Worm (Caenorhabditis elegans) whole organism, late embryonic: ENCODE results near the gene gcy-25.
A peak's percentile ranks its signal among the peaks of the same experiment; 100 is the strongest.

ENCODE experiments used
- C08G9.2 ChIP-seq: sonication (generic microtip); optimal IDR thresholded peaks from 2 replicates; lab custom pipeline; 2016; ENCODE audit warnings: mild to moderate bottlenecking, missing genetic modification characterization, moderate library complexity, missing compliant biosample characterization
- F13H6.1 ChIP-seq: sonication (generic microtip); optimal IDR thresholded peaks from 2 replicates; lab custom pipeline; 2016; ENCODE audit warnings: missing genetic modification characterization, missing compliant biosample characterization
- K02D7.2 ChIP-seq: sonication (generic microtip); optimal IDR thresholded peaks from 2 replicates; lab custom pipeline; 2017; ENCODE audit warnings: mild to moderate bottlenecking, missing genetic modification characterization, missing compliant biosample characterization
- T23F11.4 ChIP-seq: fragments of 200-800 bp; sonication (Bioruptor generic); optimal IDR thresholded peaks from 2 replicates; lab custom pipeline; 2018; ENCODE audit warnings: mild to moderate bottlenecking, missing genetic modification characterization, missing compliant biosample characterization
- Y22D7AL.16 ChIP-seq: sonication (generic microtip); optimal IDR thresholded peaks from 2 replicates; lab custom pipeline; 2016; ENCODE audit warnings: missing genetic modification characterization, missing compliant biosample characterization
- ahr-1 ChIP-seq: sonication (generic microtip); optimal IDR thresholded peaks from 2 replicates; lab custom pipeline; 2016; ENCODE audit warnings: missing genetic modification characterization, missing compliant biosample characterization
- ceh-19 ChIP-seq: fragments of 200-800 bp; sonication (Bioruptor generic); optimal IDR thresholded peaks from 2 replicates; lab custom pipeline; 2018; ENCODE audit warnings: mild to moderate bottlenecking, missing genetic modification characterization, missing compliant biosample characterization
- ceh-2 ChIP-seq: sonication (generic microtip); optimal IDR thresholded peaks from 2 replicates; lab custom pipeline; 2016; ENCODE audit warnings: missing genotype, missing genetic modification characterization, missing compliant biosample characterization
- ceh-22 ChIP-seq: sonication (generic microtip); optimal IDR thresholded peaks from 2 replicates; lab custom pipeline; 2017; ENCODE audit warnings: missing biosample characterization, missing genetic modification characterization
- ceh-24 ChIP-seq: sonication (generic microtip); optimal IDR thresholded peaks from 2 replicates; lab custom pipeline; 2016; ENCODE audit warnings: mild to moderate bottlenecking, missing genetic modification characterization, missing compliant biosample characterization
- ceh-30 ChIP-seq: fragments of 150-350 bp; optimal IDR thresholded peaks from 2 replicates; lab custom pipeline; 2014; ENCODE audit warnings: missing biosample characterization, missing genetic modification characterization
- ceh-34 ChIP-seq: sonication (generic microtip); optimal IDR thresholded peaks from 2 replicates; lab custom pipeline; 2016; ENCODE audit warnings: mild to moderate bottlenecking, missing genetic modification characterization, missing compliant biosample characterization
- ceh-48 ChIP-seq: sonication (generic microtip); optimal IDR thresholded peaks from 2 replicates; lab custom pipeline; 2016; ENCODE audit warnings: missing genetic modification characterization, inconsistent platforms, missing compliant biosample characterization
- ceh-9 ChIP-seq: sonication (generic microtip); optimal IDR thresholded peaks from 2 replicates; lab custom pipeline; 2016; ENCODE audit warnings: mild to moderate bottlenecking, missing genetic modification characterization, inconsistent platforms, missing compliant biosample characterization
- dmd-4 ChIP-seq: sonication (generic microtip); optimal IDR thresholded peaks from 2 replicates; lab custom pipeline; 2016; ENCODE audit warnings: borderline replicate concordance, missing genetic modification characterization, missing compliant biosample characterization
- gmeb-2 ChIP-seq: sonication (generic microtip); optimal IDR thresholded peaks from 2 replicates; lab custom pipeline; 2016; ENCODE audit warnings: missing genetic modification characterization, inconsistent platforms, missing compliant biosample characterization
- hlh-15 ChIP-seq: sonication (generic microtip); optimal IDR thresholded peaks from 2 replicates; lab custom pipeline; 2016; ENCODE audit warnings: missing genetic modification characterization, missing compliant biosample characterization
- hlh-30 ChIP-seq: sonication (generic microtip); optimal IDR thresholded peaks from 2 replicates; lab custom pipeline; 2017; ENCODE audit warnings: antibody characterized with exemption, missing genetic modification characterization, missing compliant biosample characterization; ENCODE audit not compliant: insufficient read depth
- hlh-6 ChIP-seq: sonication (generic microtip); optimal IDR thresholded peaks from 2 replicates; lab custom pipeline; 2016; ENCODE audit warnings: missing genotype, missing genetic modification characterization, missing compliant biosample characterization
- hlh-8 ChIP-seq: sonication (generic microtip); optimal IDR thresholded peaks from 2 replicates; lab custom pipeline; 2016; ENCODE audit warnings: missing genotype, missing genetic modification characterization, missing compliant biosample characterization
- lim-6 ChIP-seq: sonication (generic microtip); optimal IDR thresholded peaks from 2 replicates; lab custom pipeline; 2016; ENCODE audit warnings: missing genetic modification characterization, missing compliant biosample characterization
- madf-2 ChIP-seq: sonication (generic microtip); optimal IDR thresholded peaks from 2 replicates; lab custom pipeline; 2017; ENCODE audit warnings: missing genetic modification characterization, missing compliant biosample characterization
- mec-3 ChIP-seq: sonication (generic microtip); optimal IDR thresholded peaks from 2 replicates; lab custom pipeline; 2016; ENCODE audit warnings: borderline replicate concordance, missing genetic modification characterization, missing compliant biosample characterization
- nfya-1 ChIP-seq: sonication (generic microtip); optimal IDR thresholded peaks from 2 replicates; lab custom pipeline; 2017; ENCODE audit warnings: missing genetic modification characterization, mild to moderate bottlenecking, missing compliant biosample characterization, antibody characterized with exemption, moderate library complexity
- nhr-11 ChIP-seq: fragments of 150-350 bp; optimal IDR thresholded peaks from 2 replicates; lab custom pipeline; 2014; ENCODE audit warnings: missing biosample characterization, missing genetic modification characterization
- odd-2 ChIP-seq: sonication (generic microtip); optimal IDR thresholded peaks from 2 replicates; lab custom pipeline; 2017; ENCODE audit warnings: antibody characterized with exemption, mild to moderate bottlenecking, missing genetic modification characterization, missing compliant biosample characterization
- pag-3 ChIP-seq: sonication (generic microtip); optimal IDR thresholded peaks from 2 replicates; lab custom pipeline; 2016; ENCODE audit warnings: missing compliant biosample characterization, missing genetic modification characterization, borderline replicate concordance
- pax-1 ChIP-seq: fragments of 150-350 bp; optimal IDR thresholded peaks from 2 replicates; lab custom pipeline; 2014; ENCODE audit warnings: missing biosample characterization, missing genetic modification characterization
- pros-1 ChIP-seq: fragments of 150-350 bp; optimal IDR thresholded peaks from 2 replicates; lab custom pipeline; 2014; ENCODE audit warnings: missing biosample characterization, missing genetic modification reagents, missing genetic modification characterization
- rnt-1 ChIP-seq: sonication (generic microtip); optimal IDR thresholded peaks from 2 replicates; lab custom pipeline; 2016; ENCODE audit warnings: missing genetic modification characterization, missing compliant biosample characterization
- sdc-2 ChIP-seq: sonication (generic microtip); optimal IDR thresholded peaks from 2 replicates; lab custom pipeline; 2016; ENCODE audit warnings: missing genotype, missing genetic modification characterization, missing compliant biosample characterization
- syd-9 ChIP-seq: sonication (generic microtip); optimal IDR thresholded peaks from 2 replicates; lab custom pipeline; 2016; ENCODE audit warnings: mild to moderate bottlenecking, missing genetic modification characterization, moderate library complexity, missing compliant biosample characterization
- tbx-2 ChIP-seq: sonication (generic microtip); optimal IDR thresholded peaks from 2 replicates; lab custom pipeline; 2016; ENCODE audit warnings: missing genetic modification characterization, missing compliant biosample characterization
- tbx-7 ChIP-seq: sonication (generic microtip); optimal IDR thresholded peaks from 2 replicates; lab custom pipeline; 2016; ENCODE audit warnings: missing genotype, missing genetic modification characterization, missing compliant biosample characterization
- ttx-3 ChIP-seq: sonication (generic microtip); optimal IDR thresholded peaks from 2 replicates; lab custom pipeline; 2016; ENCODE audit warnings: missing genetic modification reagents, missing genetic modification characterization, missing compliant biosample characterization
- unc-3 ChIP-seq, 2 experiments: fragments of 200-800 bp in 1 of 2; sonication (Bioruptor generic) in 1 of 2; sonication (generic microtip) in 1 of 2; conservative IDR thresholded peaks in 1 of 2; optimal IDR thresholded peaks in 1 of 2; 2 replicates each; pipeline versions ENCODE4 v1.3.6 to Lab custom; 2016 to 2022; ENCODE audit warnings: missing compliant biosample characterization in 2 of 2, missing genetic modification characterization in 2 of 2, missing genetic modification reagents in 1 of 2
- unc-42 ChIP-seq: sonication (generic microtip); optimal IDR thresholded peaks from 2 replicates; lab custom pipeline; 2016; ENCODE audit warnings: missing genotype, missing genetic modification characterization, missing compliant biosample characterization
- unc-55 ChIP-seq: sonication (generic microtip); optimal IDR thresholded peaks from 2 replicates; lab custom pipeline; 2017; ENCODE audit warnings: missing biosample characterization, missing genetic modification reagents, missing genetic modification characterization

gcy-25 gene

DNA sequence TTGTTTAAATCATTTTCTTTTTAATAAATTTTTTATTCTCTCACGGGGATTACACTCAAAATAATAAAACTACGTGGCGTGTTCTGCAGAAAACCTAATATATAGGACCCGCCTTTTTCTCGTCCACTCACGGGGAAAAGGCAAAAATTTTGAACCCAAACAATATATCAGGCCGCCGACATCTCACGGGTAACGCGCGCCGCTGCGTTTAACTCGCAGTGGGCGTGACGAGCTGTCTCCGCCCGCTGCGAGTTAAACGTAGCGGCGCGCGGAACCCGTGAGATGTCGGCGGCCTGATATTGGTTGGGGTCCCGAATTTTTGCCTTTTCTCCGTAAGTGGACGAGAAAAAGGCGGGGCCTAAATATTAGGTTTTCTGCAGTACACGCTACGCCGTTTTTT lies 11.2 kb upstream of the gcy-25 start:
- TF ChIP-seq ceh-9 (tag; lab: Kevin White, UChicago) = no peak
- TF ChIP-seq, all 69 proteins: peak for 0

DNA sequence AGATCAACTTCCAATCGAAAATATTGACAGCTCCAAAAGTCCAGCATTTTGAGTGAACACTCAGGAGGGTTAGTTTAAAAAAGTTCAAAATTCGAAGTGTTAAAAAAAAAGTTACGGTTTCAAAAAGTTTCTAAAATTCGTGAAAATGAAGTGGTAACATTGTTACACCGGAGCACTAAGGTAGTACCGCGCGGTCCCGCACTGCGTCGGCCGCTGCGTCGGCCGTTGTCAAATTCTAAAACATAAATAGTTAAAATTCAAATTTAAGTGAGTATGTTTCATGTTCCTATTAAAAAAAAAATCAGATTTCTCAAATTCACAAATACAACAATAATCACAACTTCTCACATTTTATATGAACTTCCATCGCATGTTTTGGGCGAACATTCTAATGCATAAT lies 4.4 kb upstream of the gcy-25 start:
- no peak for TF ChIP-seq madf-2 (tag; lab: Kevin White, UChicago)
- no peak for TF ChIP-seq ahr-1 (tag; lab: Kevin White, UChicago)
- no peak for TF ChIP-seq ceh-48 (tag; lab: Kevin White, UChicago)
- TF ChIP-seq dmd-4 (tag; lab: Kevin White, UChicago) = no peak

DNA sequence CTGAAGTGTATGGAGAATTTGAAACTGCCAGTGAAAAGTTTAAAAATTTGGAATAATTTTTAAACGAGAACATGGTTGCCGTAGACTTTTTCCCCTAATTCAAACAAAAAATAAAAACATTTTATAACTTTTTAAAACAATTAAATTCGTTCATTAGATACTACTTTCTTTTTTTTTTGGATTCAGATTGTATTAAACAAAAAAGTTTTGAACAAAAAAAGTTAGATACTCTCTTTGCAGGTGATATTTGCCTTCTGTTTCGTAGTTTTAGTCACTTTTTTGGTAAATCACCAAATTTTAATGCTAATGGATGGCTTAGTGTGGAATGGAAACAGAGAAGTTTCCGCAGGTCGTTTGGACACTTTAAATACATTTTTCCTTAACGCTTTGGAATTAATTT lies 2.4 kb upstream of the gcy-25 start, which contains the start of gene Y105C5B.1:
Gene Y105C5B.1, plus strand, starts transcription at position 301 of the 400 bp plus-strand sequence.
- no peak for TF ChIP-seq pag-3
- TF ChIP-seq unc-42 (tag; lab: Kevin White, UChicago) = no peak
- TF ChIP-seq ceh-22 (tag; lab: Kevin White, UChicago) = no peak
- no peak for TF ChIP-seq lim-6 (tag; lab: Kevin White, UChicago)
- TF ChIP-seq ceh-30 = no peak
- TF ChIP-seq madf-2 (tag; lab: Kevin White, UChicago) = no peak
- TF ChIP-seq unc-3 (GFP tag; conservative IDR thresholded peaks at IDR 0.05; lab: Robert Waterston, UW) = no peak
- no peak for TF ChIP-seq unc-3 (tag; optimal IDR thresholded peaks at IDR 0.05; lab: Kevin White, UChicago)
- no peak for TF ChIP-seq ceh-2 (tag; lab: Kevin White, UChicago)
- TF ChIP-seq hlh-15 (tag; lab: Kevin White, UChicago) = no peak
- TF ChIP-seq C08G9.2 (tag; lab: Kevin White, UChicago) = no peak
- no peak for TF ChIP-seq syd-9 (tag; lab: Kevin White, UChicago)
- no peak for TF ChIP-seq sdc-2
- no peak for TF ChIP-seq nhr-11 (tag; lab: Kevin White, UChicago)
- TF ChIP-seq, all 69 proteins: peak for 0

DNA sequence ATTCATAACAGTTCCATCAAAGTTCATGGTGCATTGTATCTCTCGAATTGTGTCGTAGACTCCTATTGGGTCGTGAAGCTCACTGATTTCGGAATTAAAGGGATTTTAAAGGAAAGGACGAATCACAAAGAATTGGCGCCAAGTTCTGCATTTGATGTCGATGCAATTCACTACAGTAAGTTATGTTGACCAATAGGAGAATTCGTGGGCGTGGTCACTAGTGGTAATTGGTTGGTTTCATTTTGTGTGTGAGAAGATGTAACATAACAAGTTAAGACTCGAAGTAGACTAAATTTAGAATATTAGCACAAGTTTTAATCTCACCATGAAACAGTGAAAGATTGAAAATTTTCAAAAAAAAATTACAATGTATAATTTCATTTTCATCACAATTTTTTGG lies 5.5 kb downstream of the gcy-25 start:
- TF ChIP-seq nfya-1 (tag; lab: Kevin White, UChicago) = peak; percentile 55
- TF ChIP-seq hlh-8 = no peak
- TF ChIP-seq ceh-24 (tag; lab: Kevin White, UChicago) = no peak

DNA sequence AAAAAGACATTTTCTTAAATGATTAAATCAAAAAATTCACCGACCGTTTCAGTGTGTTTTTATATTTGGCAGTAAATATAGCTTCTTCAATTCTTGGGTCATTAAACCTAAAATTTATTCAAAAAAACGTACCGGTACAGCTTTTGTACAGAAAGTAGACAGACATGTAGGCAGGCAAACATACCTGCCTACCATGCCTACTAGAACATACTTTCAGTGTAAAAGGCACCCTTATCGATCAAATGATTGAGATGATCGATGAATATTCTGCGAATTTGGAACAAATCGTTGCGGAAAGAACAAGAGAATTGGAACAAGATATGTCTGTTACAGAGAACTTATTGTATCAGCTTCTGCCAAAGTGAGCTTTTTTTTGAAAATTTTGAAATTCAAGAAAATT lies 7.4 kb downstream of the gcy-25 start:
- TF ChIP-seq hlh-8 = no peak
- no peak for TF ChIP-seq tbx-7 (tag; lab: Kevin White, UChicago)
- TF ChIP-seq syd-9 (tag; lab: Kevin White, UChicago) = no peak
- no peak for TF ChIP-seq gmeb-2 (tag; lab: Kevin White, UChicago)
- no peak for TF ChIP-seq unc-55
- no peak for TF ChIP-seq hlh-6 (tag; lab: Kevin White, UChicago)
- no peak for TF ChIP-seq T23F11.4 (GFP tag; lab: Kevin White, UChicago)
- TF ChIP-seq mec-3 (tag; lab: Kevin White, UChicago) = no peak
- TF ChIP-seq dmd-4 (tag; lab: Kevin White, UChicago) = no peak
- no peak for TF ChIP-seq pros-1
- no peak for TF ChIP-seq hlh-30 (tag; lab: Kevin White, UChicago)
- no peak for TF ChIP-seq F13H6.1

DNA sequence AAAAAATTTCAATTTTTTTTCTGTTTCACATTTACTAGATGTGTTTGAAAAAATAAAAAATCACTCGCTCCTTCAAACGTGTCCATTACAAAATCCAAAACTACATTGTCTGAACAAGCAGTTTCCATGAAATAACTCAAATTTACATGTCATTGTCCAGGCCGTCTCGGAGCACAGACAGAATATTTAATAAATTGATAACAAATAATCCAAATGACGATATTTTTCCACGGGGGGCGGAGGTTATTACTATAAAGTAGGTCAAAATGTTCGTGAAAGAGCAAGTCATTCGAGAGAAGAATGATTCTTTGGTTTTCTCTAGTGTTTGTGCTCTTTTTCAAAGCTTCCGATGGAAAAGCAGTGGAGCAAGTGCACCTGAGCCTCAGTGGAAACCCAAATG lies 11.2 kb downstream of the gcy-25 start, which contains the start of gene Y105C5B.3:
Gene Y105C5B.3, plus strand, starts transcription at position 301 of the 400 bp plus-strand sequence.
- TF ChIP-seq pax-1 (no peak), tbx-2 (tag; lab: Kevin White, UChicago) (no peak), Y22D7AL.16 (tag; lab: Kevin White, UChicago) (no peak), ceh-19 (GFP tag; lab: Kevin White, UChicago) (no peak), K02D7.2 (tag; lab: Kevin White, UChicago) (no peak), ttx-3 (tag; lab: Kevin White, UChicago) (no peak), odd-2 (tag; lab: Kevin White, UChicago) (no peak), rnt-1 (tag; lab: Kevin White, UChicago) (no peak), unc-42 (tag; lab: Kevin White, UChicago) (no peak), nhr-11 (tag; lab: Kevin White, UChicago) (no peak), ceh-34 (no peak), ceh-22 (tag; lab: Kevin White, UChicago) (no peak)
- TF ChIP-seq, all 69 proteins: peak for 0
